Worm (Caenorhabditis elegans) whole organism, L2 larva: ENCODE measurements around the gene col-126.

Source experiments
- ama-1 ChIP-seq: fragments of 150-350 bp; optimal IDR thresholded peaks from 2 replicates; lab custom pipeline; 2018; ENCODE audit warnings: inconsistent platforms
- mdl-1 ChIP-seq, 2 experiments: fragments of 150-350 bp in 1 of 2; sonication (generic microtip) in 1 of 2; optimal IDR thresholded peaks; 2 replicates each; lab custom pipeline; 2017; ENCODE audit warnings: missing biosample characterization in 2 of 2, missing genetic modification characterization in 2 of 2
- nhr-11 ChIP-seq: fragments of 150-350 bp; optimal IDR thresholded peaks from 2 replicates; lab custom pipeline; 2014; ENCODE audit warnings: missing biosample characterization, missing genetic modification characterization
- nhr-12 ChIP-seq: fragments of 150-350 bp; optimal IDR thresholded peaks from 2 replicates; lab custom pipeline; 2014; ENCODE audit warnings: missing biosample characterization, missing genetic modification characterization
- nhr-237 ChIP-seq: fragments of 150-350 bp; optimal IDR thresholded peaks from 2 replicates; lab custom pipeline; 2014; ENCODE audit warnings: missing biosample characterization, missing genetic modification characterization

ce11 chrIV:11273151-11273550 lies 9.9 kb downstream of the col-126 start, which contains the start of gene gtl-2:
- TF ChIP-seq nhr-237 (tag; lab: Kevin White, UChicago) (no peak), nhr-12 (tag; lab: Kevin White, UChicago) (no peak), ama-1 (lab: Kevin White, UChicago) (no peak), mdl-1 (tag; optimal IDR thresholded peaks at IDR 0.05; lab: Kevin White, UChicago) (no peak), nhr-11 (tag; lab: Kevin White, UChicago) (no peak)
